Fruit fly (Drosophila melanogaster) whole organism, embryonic: ENCODE data around the gene CG14647.

ENCODE experiments used
- CG12104 ChIP-seq: fragments of 200-800 bp; sonication (Bioruptor generic); optimal IDR thresholded peaks from 3 replicates; lab custom pipeline; 2016; ENCODE audit warnings: missing biosample characterization, missing genetic modification characterization
- CG12942 ChIP-seq: fragments of 200-800 bp; sonication (Bioruptor generic); optimal IDR thresholded peaks from 3 replicates; lab custom pipeline; 2016; ENCODE audit warnings: missing biosample characterization, missing genetic modification characterization
- CG14965 ChIP-seq: fragments of 200-800 bp; sonication (Bioruptor generic); optimal IDR thresholded peaks from 2 replicates; lab custom pipeline; 2016; ENCODE audit warnings: missing biosample characterization, missing genetic modification characterization, borderline replicate concordance
- CG15696 ChIP-seq: fragments of 200-800 bp; sonication (Bioruptor generic); optimal IDR thresholded peaks from 2 replicates; lab custom pipeline; 2019; ENCODE audit warnings: missing biosample characterization, mild to moderate bottlenecking, missing genetic modification characterization, moderate library complexity
- CG1602 ChIP-seq: fragments of 200-800 bp; sonication (Bioruptor generic); optimal IDR thresholded peaks from 3 replicates; lab custom pipeline; 2016; ENCODE audit warnings: missing biosample characterization, missing genetic modification characterization
- CG17328 ChIP-seq: fragments of 200-800 bp; sonication (Bioruptor generic); IDR thresholded peaks from 2 replicates; pipeline ENCODE4 v1.3.6; 2022; ENCODE audit warnings: missing biosample characterization, missing genetic modification characterization
- CG17361 ChIP-seq: fragments of 200-800 bp; sonication (Bioruptor generic); IDR thresholded peaks from 3 replicates; pipeline ENCODE4 v1.3.6; 2022; ENCODE audit warnings: missing biosample characterization, missing genetic modification characterization
- CG17385 ChIP-seq: fragments of 200-800 bp; sonication (Bioruptor generic); optimal IDR thresholded peaks from 3 replicates; lab custom pipeline; 2018; ENCODE audit warnings: missing biosample characterization, mild to moderate bottlenecking, missing genetic modification characterization
- CG2116 ChIP-seq: fragments of 200-800 bp; sonication (Bioruptor generic); optimal IDR thresholded peaks from 3 replicates; lab custom pipeline; 2018; ENCODE audit warnings: missing biosample characterization, mild to moderate bottlenecking, missing genetic modification characterization
- CG2202 ChIP-seq: fragments of 200-800 bp; sonication (Bioruptor generic); optimal IDR thresholded peaks from 2 replicates; lab custom pipeline; 2018; ENCODE audit warnings: missing biosample characterization, mild to moderate bottlenecking, missing genetic modification characterization
- CG31224 ChIP-seq: fragments of 200-800 bp; sonication (Bioruptor generic); IDR thresholded peaks from 2 replicates; pipeline ENCODE4 v1.3.6; 2022; ENCODE audit warnings: missing biosample characterization, missing genetic modification characterization
- CG7556 ChIP-seq: fragments of 200-800 bp; sonication (Bioruptor generic); optimal IDR thresholded peaks from 2 replicates; lab custom pipeline; 2017; ENCODE audit warnings: missing biosample characterization, mild to moderate bottlenecking, missing genetic modification characterization
- CG8924 ChIP-seq: fragments of 200-800 bp; optimal IDR thresholded peaks from 3 replicates; lab custom pipeline; 2019; ENCODE audit warnings: missing biosample characterization, mild to moderate bottlenecking, missing genetic modification characterization, moderate library complexity
- CG9215 ChIP-seq: fragments of 200-800 bp; sonication (Bioruptor generic); IDR thresholded peaks from 2 replicates; pipeline ENCODE4 v1.3.6; 2022; ENCODE audit warnings: missing biosample characterization, missing genetic modification characterization
- CG9437 ChIP-seq: fragments of 200-800 bp; sonication (Bioruptor generic); optimal IDR thresholded peaks from 2 replicates; lab custom pipeline; 2018; ENCODE audit warnings: missing biosample characterization, mild to moderate bottlenecking, missing genetic modification characterization
- CkIIα-i1 ChIP-seq: fragments of 200-800 bp; sonication (Bioruptor generic); IDR thresholded peaks from 2 replicates; pipeline ENCODE4 v1.3.6; 2022; ENCODE audit warnings: missing biosample characterization, missing genetic modification characterization
- CrebB ChIP-seq: fragments of 200-800 bp; sonication (Bioruptor generic); optimal IDR thresholded peaks from 3 replicates; lab custom pipeline; 2018; ENCODE audit warnings: missing biosample characterization, mild to moderate bottlenecking, missing genetic modification characterization
- Dref ChIP-seq: fragments of 200-800 bp; sonication (Bioruptor generic); IDR thresholded peaks from 2 replicates; pipeline ENCODE4 v1.3.6; 2022; ENCODE audit warnings: missing biosample characterization, missing genetic modification characterization
- Ets97D ChIP-seq: fragments of 200-800 bp; sonication (Bioruptor generic); optimal IDR thresholded peaks from 3 replicates; lab custom pipeline; 2016; ENCODE audit warnings: missing biosample characterization, missing genetic modification characterization
- HHEX ChIP-seq: fragments of 200-800 bp; sonication (Bioruptor generic); optimal IDR thresholded peaks from 3 replicates; lab custom pipeline; 2017; ENCODE audit warnings: missing biosample characterization, mild to moderate bottlenecking, missing genetic modification characterization, missing genetic modification reagents
- HLH4C ChIP-seq: fragments of 200-800 bp; sonication (Bioruptor generic); IDR thresholded peaks from 3 replicates; pipeline ENCODE4 v1.3.6; 2022; ENCODE audit warnings: missing biosample characterization, missing genetic modification characterization; ENCODE audit not compliant: partially characterized antibody
- Hsf ChIP-seq: fragments of 200-800 bp; sonication (Bioruptor generic); optimal IDR thresholded peaks from 3 replicates; lab custom pipeline; 2016; ENCODE audit warnings: missing biosample characterization, missing genetic modification characterization
- Jarid2 ChIP-seq: fragments of 200-800 bp; sonication (Bioruptor generic); optimal IDR thresholded peaks from 3 replicates; lab custom pipeline; 2017; ENCODE audit warnings: mild to moderate bottlenecking, missing biosample characterization, missing genetic modification reagents, missing genetic modification characterization
- Kr ChIP-seq: fragments of 200-800 bp; sonication (Bioruptor generic); optimal IDR thresholded peaks from 2 replicates; lab custom pipeline; 2017; ENCODE audit warnings: missing biosample characterization, mild to moderate bottlenecking, missing genetic modification characterization
- MBD-R2 ChIP-seq: fragments of 200-800 bp; sonication (Bioruptor generic); IDR thresholded peaks from 2 replicates; pipeline ENCODE4 v1.3.6; 2022; ENCODE audit warnings: missing biosample characterization, missing genetic modification characterization
- Med ChIP-seq: fragments of 200-800 bp; sonication (Bioruptor generic); peaks from one replicate; lab custom pipeline; 2016; ENCODE audit warnings: missing biosample characterization, missing genetic modification characterization, mild to moderate bottlenecking, inconsistent platforms, moderate library complexity
- NC2β ChIP-seq: fragments of 200-800 bp; sonication (Bioruptor generic); optimal IDR thresholded peaks from 2 replicates; lab custom pipeline; 2016; ENCODE audit warnings: missing biosample characterization, missing genetic modification characterization
- NfI ChIP-seq: fragments of 200-800 bp; sonication (Bioruptor generic); optimal IDR thresholded peaks from 3 replicates; lab custom pipeline; 2018; ENCODE audit warnings: missing biosample characterization, mild to moderate bottlenecking, missing genetic modification characterization, moderate library complexity
- Optix ChIP-seq: fragments of 200-800 bp; sonication (Bioruptor generic); IDR thresholded peaks from 3 replicates; pipeline ENCODE4 v1.3.6; 2022; ENCODE audit warnings: missing biosample characterization, missing genetic modification characterization
- Rfx ChIP-seq: fragments of 200-800 bp; sonication (Bioruptor generic); IDR thresholded peaks from 2 replicates; pipeline ENCODE4 v1.3.6; 2022; ENCODE audit warnings: missing biosample characterization, missing genetic modification characterization
- Sin3A ChIP-seq: fragments of >200 bp; optimal IDR thresholded peaks from 2 replicates; lab custom pipeline; 2018
- Spps ChIP-seq: fragments of 200-800 bp; sonication (Bioruptor generic); optimal IDR thresholded peaks from 2 replicates; lab custom pipeline; 2018; ENCODE audit warnings: missing biosample characterization, mild to moderate bottlenecking, missing genetic modification characterization
- Tbp ChIP-seq: fragments of >200 bp; optimal IDR thresholded peaks from 2 replicates; lab custom pipeline; 2018; ENCODE audit warnings: missing biosample characterization, missing genetic modification characterization
- ab ChIP-seq: fragments of 200-800 bp; sonication (Bioruptor generic); optimal IDR thresholded peaks from 2 replicates; lab custom pipeline; 2016; ENCODE audit warnings: missing biosample characterization, missing genetic modification characterization
- bsh ChIP-seq, 2 experiments: fragments of 200-800 bp; sonication (Bioruptor generic); optimal IDR thresholded peaks; 2 replicates each; lab custom pipeline; 2017 to 2018; ENCODE audit warnings: mild to moderate bottlenecking in 2 of 2, missing biosample characterization in 2 of 2, missing genetic modification characterization in 2 of 2, moderate library complexity in 1 of 2
- chm ChIP-seq: fragments of 200-800 bp; sonication (Bioruptor generic); IDR thresholded peaks from 2 replicates; pipeline ENCODE4 v1.3.6; 2022; ENCODE audit warnings: missing biosample characterization, missing genetic modification characterization
- ci ChIP-seq: fragments of 200-800 bp; sonication (Bioruptor generic); IDR thresholded peaks from 3 replicates; pipeline ENCODE4 v1.3.6; 2022; ENCODE audit warnings: missing biosample characterization, missing genetic modification characterization
- crol ChIP-seq: fragments of 200-800 bp; sonication (Bioruptor generic); IDR thresholded peaks from 2 replicates; pipeline ENCODE4 v1.3.6; 2022; ENCODE audit warnings: missing biosample characterization, missing genetic modification characterization
- dmrt99B ChIP-seq: fragments of 200-800 bp; sonication (Bioruptor generic); optimal IDR thresholded peaks from 2 replicates; lab custom pipeline; 2018; ENCODE audit warnings: missing biosample characterization, mild to moderate bottlenecking, missing genetic modification characterization, moderate library complexity
- ftz-f1 ChIP-seq: fragments of 200-800 bp; sonication (Bioruptor generic); optimal IDR thresholded peaks from 2 replicates; lab custom pipeline; 2016; ENCODE audit warnings: missing biosample characterization, missing genetic modification characterization
- gfzf ChIP-seq: fragments of 200-800 bp; sonication (Bioruptor generic); optimal IDR thresholded peaks from 2 replicates; lab custom pipeline; 2016; ENCODE audit warnings: missing biosample characterization, mild to moderate bottlenecking, missing genetic modification characterization, moderate library complexity
- jumu ChIP-seq: fragments of 200-800 bp; sonication (Bioruptor generic); optimal IDR thresholded peaks from 3 replicates; lab custom pipeline; 2016; ENCODE audit warnings: missing biosample characterization, missing genetic modification characterization
- p53 ChIP-seq: fragments of 200-800 bp; sonication (Bioruptor generic); optimal IDR thresholded peaks from 2 replicates; lab custom pipeline; 2016; ENCODE audit warnings: missing biosample characterization, missing genetic modification characterization
- pnt ChIP-seq: fragments of 200-800 bp; sonication (Bioruptor generic); optimal IDR thresholded peaks from 3 replicates; lab custom pipeline; 2016; ENCODE audit warnings: missing biosample characterization, missing genetic modification characterization
- shn ChIP-seq: fragments of 200-800 bp; sonication (Bioruptor generic); optimal IDR thresholded peaks from 3 replicates; lab custom pipeline; 2016; ENCODE audit warnings: missing biosample characterization, missing genetic modification characterization
- stwl ChIP-seq: fragments of 200-800 bp; sonication (Bioruptor generic); optimal IDR thresholded peaks from 3 replicates; lab custom pipeline; 2018; ENCODE audit warnings: missing biosample characterization, mild to moderate bottlenecking, missing genetic modification characterization, moderate library complexity
- tin ChIP-seq: fragments of 200-800 bp; sonication (Bioruptor generic); optimal IDR thresholded peaks from 3 replicates; lab custom pipeline; 2016; ENCODE audit warnings: missing biosample characterization, missing genetic modification characterization
- trem ChIP-seq: fragments of 200-800 bp; optimal IDR thresholded peaks from 3 replicates; lab custom pipeline; 2019; ENCODE audit warnings: missing biosample characterization, mild to moderate bottlenecking, missing genetic modification characterization, moderate library complexity
- twi ChIP-seq: fragments of 200-800 bp; optimal IDR thresholded peaks from 2 replicates; lab custom pipeline; 2019; ENCODE audit warnings: missing biosample characterization, mild to moderate bottlenecking, missing genetic modification characterization, moderate library complexity
- zen2 ChIP-seq: fragments of 200-800 bp; sonication (Bioruptor generic); IDR thresholded peaks from 3 replicates; pipeline ENCODE4 v1.3.6; 2022; ENCODE audit warnings: missing biosample characterization, missing genetic modification characterization; ENCODE audit not compliant: partially characterized antibody

The CG14647 gene

DNA sequence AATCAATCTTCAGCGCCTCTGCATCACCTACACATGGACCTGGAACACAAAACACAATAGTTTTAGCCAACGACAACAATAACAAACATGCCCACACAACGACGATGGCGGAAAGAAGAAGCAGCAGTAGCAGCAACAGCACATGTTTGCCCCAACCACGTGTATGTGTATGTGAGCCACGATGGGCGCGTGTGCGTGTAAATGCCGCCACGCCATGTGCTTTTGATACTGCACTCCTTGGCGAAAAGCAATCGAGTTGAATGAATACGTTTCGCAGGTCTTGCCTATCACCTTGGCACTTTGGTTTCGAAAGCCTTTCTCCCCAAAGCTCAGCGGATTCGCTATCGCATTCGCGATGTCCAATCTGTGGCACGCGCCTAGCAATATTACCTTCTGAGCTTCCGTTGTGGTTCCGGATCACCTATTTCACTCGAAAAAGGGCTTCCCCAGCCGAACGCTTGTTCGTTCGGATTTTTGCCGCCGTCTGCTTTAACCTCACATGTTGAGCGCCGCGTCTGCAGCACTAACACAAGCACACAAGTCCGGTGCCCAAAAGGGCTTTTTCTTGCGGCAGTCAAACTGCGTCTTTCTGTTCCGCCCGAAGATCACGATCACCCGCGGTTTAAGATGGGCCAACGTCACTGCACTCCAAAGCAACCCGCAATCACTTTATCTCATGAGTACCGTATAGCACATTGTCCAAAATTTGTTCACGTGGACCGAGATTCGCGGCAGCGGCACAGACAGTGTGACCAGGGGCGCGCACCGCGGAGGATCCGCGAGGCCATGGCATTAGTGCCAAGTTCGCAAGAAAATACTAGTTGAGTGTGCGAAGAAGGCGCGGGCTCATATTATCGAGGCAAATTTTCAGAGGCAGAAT, 28.5 kb downstream of the CG14647 start, which contains the start of gene srl (continued):
- TF ChIP-seq crol (GFP tag; lab: Robert Waterston, UW): no peak
- TF ChIP-seq Spps: no peak
- peak; percentile 72 for TF ChIP-seq twi (tag; lab: Kevin White, UChicago)
- TF ChIP-seq Hsf (GFP tag; lab: Kevin White, UChicago): no peak
- TF ChIP-seq stwl: peak; percentile 72
- TF ChIP-seq pnt: no peak
- TF ChIP-seq CG12104 (GFP tag; lab: Kevin White, UChicago): no peak
- no peak for TF ChIP-seq CG12942 (GFP tag; lab: Kevin White, UChicago)
- TF ChIP-seq Optix (GFP tag; lab: Robert Waterston, UW): no peak
- TF ChIP-seq jumu (GFP tag; lab: Kevin White, UChicago): peak; percentile 15
- peak; percentile 23 for TF ChIP-seq shn
- no peak for TF ChIP-seq CG7556 (GFP tag; lab: Kevin White, UChicago)
- TF ChIP-seq ci (GFP tag; lab: Robert Waterston, UW): peak; percentile 38; the same call in 2 of the 3 replicates
- TF ChIP-seq zen2: 0 out of 3 replicates have a peak, but pooled peaks have one; percentile 49
- TF ChIP-seq MBD-R2 (GFP tag; lab: Robert Waterston, UW): peak; percentile 75
- no peak for TF ChIP-seq Jarid2 (GFP tag; lab: Kevin White, UChicago)
- peak; percentile 86 for TF ChIP-seq Med
- peak; percentile 87 for TF ChIP-seq Tbp
- no peak for TF ChIP-seq HHEX (GFP tag; lab: Kevin White, UChicago)
- TF ChIP-seq Rfx: peak; percentile 47; the same call in 1 of the 2 replicates
- TF ChIP-seq CG8924 (tag; lab: Kevin White, UChicago): no peak
- TF ChIP-seq tin (GFP tag; lab: Kevin White, UChicago): no peak
- no peak for TF ChIP-seq CG9215
- TF ChIP-seq CG14965 (GFP tag; lab: Kevin White, UChicago): no peak
- TF ChIP-seq CG9437 (GFP tag; lab: Kevin White, UChicago): no peak
- TF ChIP-seq Ets97D (GFP tag; lab: Kevin White, UChicago): peak; percentile 70
- peak; percentile 86 for TF ChIP-seq ftz-f1 (GFP tag; lab: Kevin White, UChicago)
- TF ChIP-seq CG2116 (GFP tag; lab: Kevin White, UChicago): peak; percentile 70
- TF ChIP-seq HLH4C (GFP tag; lab: Robert Waterston, UW): peak; percentile 46; the same call in 2 of the 3 replicates
- TF ChIP-seq Sin3A (lab: Kevin White, UChicago): peak; percentile 76
- TF ChIP-seq CrebB (tag; lab: Kevin White, UChicago): peak; percentile 47
- TF ChIP-seq ab (GFP tag; lab: Kevin White, UChicago): no peak
- TF ChIP-seq NC2β (GFP tag; lab: Kevin White, UChicago): peak; percentile 29
- no peak for TF ChIP-seq Kr (GFP tag; lab: Kevin White, UChicago)
- TF ChIP-seq CG17385: peak; percentile 95
- no peak for TF ChIP-seq CG1602 (GFP tag; lab: Kevin White, UChicago)
- peak; percentile 30 for TF ChIP-seq p53
- no peak for TF ChIP-seq NfI (GFP tag; lab: Kevin White, UChicago)
- TF ChIP-seq dmrt99B: no peak
- TF ChIP-seq CG15696 (tag; lab: Kevin White, UChicago): no peak
- no peak for TF ChIP-seq Dref
- TF ChIP-seq CG31224 (GFP tag; lab: Robert Waterston, UW): no peak
- TF ChIP-seq trem: peak; percentile 66
- TF ChIP-seq CkIIα-i1 (GFP tag; lab: Robert Waterston, UW): no peak
- TF ChIP-seq chm (GFP tag; lab: Robert Waterston, UW): no peak
- no peak for TF ChIP-seq CG17361 (GFP tag; lab: Robert Waterston, UW)
- peak; percentile 96 for TF ChIP-seq gfzf (GFP tag; lab: Kevin White, UChicago)
- TF ChIP-seq CG17328 (GFP tag; lab: Robert Waterston, UW): 0 out of 2 replicates have a peak, but pooled peaks have one; percentile 29
- TF ChIP-seq bsh (GFP tag; optimal IDR thresholded peaks at IDR 0.05; lab: Kevin White, UChicago): no peak
- TF ChIP-seq CG2202 (tag; lab: Kevin White, UChicago): no peak
